Worm (Caenorhabditis elegans): ENCODE data around the gene R02E4.1.
A peak's percentile ranks its signal among the peaks of the same experiment; 100 is the strongest.

Gene R02E4.1

DNA sequence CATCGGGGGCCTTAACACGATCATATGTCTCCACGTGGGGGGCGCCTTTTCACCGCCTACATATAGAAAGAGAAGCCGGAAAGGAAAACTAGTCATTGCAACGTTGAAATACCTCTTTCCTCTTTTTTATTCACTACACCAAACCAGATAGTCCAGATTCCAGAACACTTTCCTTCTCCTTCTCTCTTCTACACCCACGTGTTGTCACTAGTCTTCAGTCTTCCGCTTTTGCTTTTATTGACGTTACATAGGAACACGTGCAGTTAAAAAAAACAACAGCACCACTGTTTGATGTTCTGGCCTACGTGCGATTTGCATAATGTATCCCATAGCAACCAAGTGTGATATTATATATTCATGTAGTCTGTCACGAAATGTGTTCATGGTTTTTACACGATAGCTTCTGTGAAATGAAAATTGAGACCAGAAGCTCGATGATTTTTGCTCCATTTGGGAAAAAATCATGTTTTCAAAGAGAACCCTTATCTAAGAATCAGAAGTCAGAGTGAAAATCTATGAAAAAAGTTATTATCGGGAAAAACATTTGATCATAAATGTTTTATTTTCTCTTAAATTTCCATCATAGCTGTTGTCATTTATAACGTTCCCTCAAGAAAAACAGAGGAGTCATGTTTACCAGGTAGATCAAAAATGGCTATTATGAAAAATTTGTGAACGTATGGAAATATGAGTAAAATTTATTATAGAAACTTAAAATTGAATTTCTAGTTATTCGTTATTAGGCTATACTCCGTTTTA lies 39.1 kb upstream of the R02E4.1 start:
- TF ChIP-seq pax-3 (tag; optimal IDR thresholded peaks at IDR 0.05), result peak; percentile 3
- no peak for TF ChIP-seq lsy-2 (tag; optimal IDR thresholded peaks at IDR 0.05)
- TF ChIP-seq ceh-88 (GFP tag; IDR thresholded peaks at IDR 0.05), result no peak
- peak; percentile 50 for TF ChIP-seq mep-1 (tag; optimal IDR thresholded peaks at IDR 0.05)
- TF ChIP-seq fkh-8 (tag; optimal IDR thresholded peaks at IDR 0.05), result peak; percentile 43
- TF ChIP-seq nhr-19 (GFP tag; conservative IDR thresholded peaks at IDR 0.05), result no peak
- no peak for TF ChIP-seq ceh-82 (tag; optimal IDR thresholded peaks at IDR 0.05)
- peak; percentile 33 for TF ChIP-seq blmp-1 (tag; optimal IDR thresholded peaks at IDR 0.05)
- TF ChIP-seq sup-37 (GFP tag; optimal IDR thresholded peaks at IDR 0.05), result no peak
- TF ChIP-seq nhr-28 (tag; optimal IDR thresholded peaks at IDR 0.05), result no peak
- no peak for TF ChIP-seq vab-15 (tag; optimal IDR thresholded peaks at IDR 0.05)
- no peak for TF ChIP-seq Y116A8C.19 (tag; optimal IDR thresholded peaks at IDR 0.05; ENCODE audit: borderline replicate concordance)
- TF ChIP-seq rnt-1 (tag; optimal IDR thresholded peaks at IDR 0.05), result no peak
- TF ChIP-seq ztf-4 (tag; optimal IDR thresholded peaks at IDR 0.05), result peak; percentile 51
- TF ChIP-seq lin-14 (GFP tag; optimal IDR thresholded peaks at IDR 0.05), result no peak
- peak; percentile 19 for TF ChIP-seq unc-86 (tag; optimal IDR thresholded peaks at IDR 0.05)
- TF ChIP-seq nhr-84 (tag; optimal IDR thresholded peaks at IDR 0.05), result no peak
- TF ChIP-seq C04F5.9 (tag; optimal IDR thresholded peaks at IDR 0.05), result no peak
- no peak for TF ChIP-seq efl-1 (optimal IDR thresholded peaks at IDR 0.05)
- peak in 1 of 2 experiments; percentile 50 for TF ChIP-seq efl-1 (GFP tag; optimal IDR thresholded peaks at IDR 0.05 in 1 of 2)
- no peak for TF ChIP-seq lin-15B (tag; optimal IDR thresholded peaks at IDR 0.05)
- TF ChIP-seq lin-35 (GFP tag; optimal IDR thresholded peaks at IDR 0.05), result peak in 1 of 2 experiments; percentile 4
- TF ChIP-seq nhr-71 (tag; optimal IDR thresholded peaks at IDR 0.05), result no peak
- no peak for TF ChIP-seq swsn-7 (tag; optimal IDR thresholded peaks at IDR 0.05)

ce11 chrX:4142648-4143259 lies 38.4 kb upstream of the R02E4.1 start:
- no peak for TF ChIP-seq lin-14 (GFP tag; optimal IDR thresholded peaks at IDR 0.05)
- TF ChIP-seq efl-1 (optimal IDR thresholded peaks at IDR 0.05), result peak in 1 of 2 experiments; percentile 14
- peak in 1 of 2 experiments; percentile 93 for TF ChIP-seq efl-1 (GFP tag; optimal IDR thresholded peaks at IDR 0.05 in 1 of 2)
- TF ChIP-seq hlh-4 (tag; optimal IDR thresholded peaks at IDR 0.05), result no peak
- TF ChIP-seq nhr-19 (GFP tag; conservative IDR thresholded peaks at IDR 0.05), result peak; percentile 68
- TF ChIP-seq isw-1 (GFP tag; IDR thresholded peaks at IDR 0.05), result no peak
- TF ChIP-seq ztf-4 (tag; optimal IDR thresholded peaks at IDR 0.05), result peak; percentile 87
- TF ChIP-seq lin-39 (tag; optimal IDR thresholded peaks at IDR 0.05), result peak; percentile 21
- TF ChIP-seq dsc-1 (tag; optimal IDR thresholded peaks at IDR 0.05), result peak; percentile 15
- peak; percentile 60 for TF ChIP-seq fkh-8 (tag; optimal IDR thresholded peaks at IDR 0.05)
- TF ChIP-seq egl-27 (tag; optimal IDR thresholded peaks at IDR 0.05), result no peak
- no peak for TF ChIP-seq pag-3 (tag; optimal IDR thresholded peaks at IDR 0.05; ENCODE audit: borderline replicate concordance, insufficient read depth)
- peak; percentile 67 for TF ChIP-seq aha-1 (tag; optimal IDR thresholded peaks at IDR 0.05)
- no peak for TF ChIP-seq fkh-10 (GFP tag; optimal IDR thresholded peaks at IDR 0.05)
- peak; percentile 73 for TF ChIP-seq nhr-85 (tag)
- peak; percentile 33 to 37 for TF ChIP-seq lsy-2 (tag; optimal IDR thresholded peaks at IDR 0.05)
- peak; percentile 63 for TF ChIP-seq elt-2 (tag; optimal IDR thresholded peaks at IDR 0.05)
- no peak for TF ChIP-seq nhr-11 (tag; optimal IDR thresholded peaks at IDR 0.05)
- no peak for TF ChIP-seq snpc-4 (tag; optimal IDR thresholded peaks at IDR 0.05)
- no peak for TF ChIP-seq ceh-90 (tag; optimal IDR thresholded peaks at IDR 0.05)
- TF ChIP-seq swsn-7 (tag; optimal IDR thresholded peaks at IDR 0.05), result peak; percentile 20
- peak; percentile 81 for TF ChIP-seq nhr-71 (tag; optimal IDR thresholded peaks at IDR 0.05)
- peak in 1 of 2 experiments; percentile 44 for TF ChIP-seq mdl-1 (tag; optimal IDR thresholded peaks at IDR 0.05)
- peak; percentile 88 for TF ChIP-seq rnt-1 (tag; optimal IDR thresholded peaks at IDR 0.05)
- TF ChIP-seq F16B12.6 (tag; optimal IDR thresholded peaks at IDR 0.05), result no peak
- TF ChIP-seq lin-13 (GFP tag; optimal IDR thresholded peaks at IDR 0.05), result peak; percentile 60
- TF ChIP-seq unc-130 (tag; optimal IDR thresholded peaks at IDR 0.05), result peak; percentile 65
- TF ChIP-seq mep-1 (tag; optimal IDR thresholded peaks at IDR 0.05), result peak; percentile 77
- TF ChIP-seq unc-98 (GFP tag; IDR thresholded peaks at IDR 0.05), result 0 out of 2 replicates have a peak, but pooled peaks have one; percentile 31
- peak; percentile 23; the same call in 1 of the 2 replicates for TF ChIP-seq mab-9 (GFP tag; IDR thresholded peaks at IDR 0.05)
- no peak for TF ChIP-seq dpl-1 (GFP tag; optimal IDR thresholded peaks at IDR 0.05)
